Fruit fly (Drosophila melanogaster) whole organism, pupa: ENCODE results near the gene CG13126.

Experiments
- CG10348 ChIP-seq: fragments of 200-800 bp; sonication (Bioruptor generic); IDR thresholded peaks from 2 replicates; pipeline ENCODE4 v1.3.6; 2022; ENCODE audit warnings: missing biosample characterization, missing genetic modification characterization
- CG12605 ChIP-seq: fragments of 200-800 bp; sonication (Bioruptor generic); IDR thresholded peaks from 2 replicates; pipeline ENCODE4 v1.3.6; 2022; ENCODE audit warnings: missing biosample characterization, missing genetic modification characterization
- CG13204 ChIP-seq: fragments of 200-800 bp; sonication (Bioruptor generic); optimal IDR thresholded peaks from 2 replicates; lab custom pipeline; 2018; ENCODE audit warnings: missing biosample characterization, mild to moderate bottlenecking, missing genetic modification characterization, moderate library complexity
- CG14655 ChIP-seq: fragments of 200-800 bp; sonication (Bioruptor generic); optimal IDR thresholded peaks from 3 replicates; lab custom pipeline; 2017; ENCODE audit warnings: mild to moderate bottlenecking, missing biosample characterization, missing genetic modification reagents, missing genetic modification characterization
- CG15710 ChIP-seq: fragments of 200-800 bp; sonication (Bioruptor generic); optimal IDR thresholded peaks from 2 replicates; lab custom pipeline; 2018; ENCODE audit warnings: missing biosample characterization, mild to moderate bottlenecking, missing genetic modification characterization, moderate library complexity
- CG17806 ChIP-seq: fragments of 200-800 bp; sonication (Bioruptor generic); optimal IDR thresholded peaks from 2 replicates; lab custom pipeline; 2018; ENCODE audit warnings: missing biosample characterization, mild to moderate bottlenecking, missing genetic modification characterization, moderate library complexity
- CG32121 ChIP-seq: fragments of 200-800 bp; sonication (Bioruptor generic); IDR thresholded peaks from 2 replicates; pipeline ENCODE4 v1.3.6; 2022; ENCODE audit warnings: missing biosample characterization, missing genetic modification characterization
- CG34367 ChIP-seq: fragments of 200-800 bp; sonication (Bioruptor generic); optimal IDR thresholded peaks from 2 replicates; lab custom pipeline; 2018; ENCODE audit warnings: missing biosample characterization, mild to moderate bottlenecking, missing genetic modification characterization
- CG4496 ChIP-seq: fragments of 200-800 bp; sonication (Bioruptor generic); IDR thresholded peaks from 3 replicates; pipeline ENCODE4 v1.3.6; 2022; ENCODE audit warnings: missing biosample characterization, missing genetic modification characterization
- CG8159 ChIP-seq: fragments of 200-800 bp; sonication (Bioruptor generic); optimal IDR thresholded peaks from 3 replicates; lab custom pipeline; 2018; ENCODE audit warnings: missing biosample characterization, mild to moderate bottlenecking, missing genetic modification characterization, moderate library complexity
- CG8301 ChIP-seq: fragments of 200-800 bp; sonication (Bioruptor generic); optimal IDR thresholded peaks from 2 replicates; lab custom pipeline; 2018; ENCODE audit warnings: missing biosample characterization, mild to moderate bottlenecking, missing genetic modification characterization
- CG9948 ChIP-seq: fragments of 200-800 bp; sonication (Bioruptor generic); optimal IDR thresholded peaks from 2 replicates; lab custom pipeline; 2018; ENCODE audit warnings: missing biosample characterization, mild to moderate bottlenecking, missing genetic modification characterization, moderate library complexity
- D1 ChIP-seq: fragments of 200-800 bp; sonication (Bioruptor generic); optimal IDR thresholded peaks from 2 replicates; lab custom pipeline; 2018; ENCODE audit warnings: missing biosample characterization, mild to moderate bottlenecking, missing genetic modification characterization, moderate library complexity
- EcR ChIP-seq: fragments of 200-800 bp; sonication (Bioruptor generic); optimal IDR thresholded peaks from 3 replicates; lab custom pipeline; 2019; ENCODE audit warnings: missing biosample characterization, missing genetic modification characterization, mild to moderate bottlenecking, moderate library complexity, missing genetic modification reagents
- Ets98B ChIP-seq: fragments of 200-800 bp; sonication (Bioruptor generic); IDR thresholded peaks from 2 replicates; pipeline ENCODE4 v1.3.6; 2022; ENCODE audit warnings: missing biosample characterization, missing genetic modification characterization
- Pif1A ChIP-seq: fragments of 200-800 bp; sonication (Bioruptor generic); optimal IDR thresholded peaks from 3 replicates; lab custom pipeline; 2016; ENCODE audit warnings: missing biosample characterization, missing genetic modification characterization
- Pif1B ChIP-seq: fragments of 200-800 bp; sonication (Bioruptor generic); optimal IDR thresholded peaks from 3 replicates; lab custom pipeline; 2016; ENCODE audit warnings: missing biosample characterization, missing genetic modification characterization
- Snoo ChIP-seq: fragments of 200-800 bp; sonication (Bioruptor generic); optimal IDR thresholded peaks from 3 replicates; lab custom pipeline; 2017; ENCODE audit warnings: missing biosample characterization, mild to moderate bottlenecking, missing genetic modification characterization, inconsistent platforms
- fd96Ca ChIP-seq: fragments of 200-800 bp; sonication (Bioruptor generic); IDR thresholded peaks from 3 replicates; pipeline ENCODE4 v1.3.6; 2022; ENCODE audit warnings: missing biosample characterization, missing genetic modification characterization
- gl ChIP-seq: fragments of 200-800 bp; sonication (Bioruptor generic); optimal IDR thresholded peaks from 2 replicates; lab custom pipeline; 2018; ENCODE audit warnings: missing biosample characterization, mild to moderate bottlenecking, missing genetic modification characterization
- rn ChIP-seq: fragments of 200-800 bp; sonication (Bioruptor generic); IDR thresholded peaks from 2 replicates; pipeline ENCODE4 v1.3.6; 2022; ENCODE audit warnings: missing biosample characterization, missing genetic modification characterization

The CG13126 gene

dm6 chr2L:9924765-9925164 lies 29.2 kb downstream of the CG13126 start, which contains the start of the genes TbCMF46 and CG42366:
TbCMF46 (minus strand) TSS chr2L:9924865.
CG42366 (plus strand) TSS chr2L:9925161.
- no peak for TF ChIP-seq EcR (GFP tag; lab: Kevin White, UChicago)
- TF ChIP-seq CG10348 (GFP tag; lab: Robert Waterston, UW) = no peak
- no peak for TF ChIP-seq Pif1B (GFP tag; lab: Kevin White, UChicago)
- TF ChIP-seq CG12605 (GFP tag; lab: Robert Waterston, UW) = no peak
- no peak for TF ChIP-seq CG14655
- no peak for TF ChIP-seq CG13204 (GFP tag; lab: Kevin White, UChicago)
- no peak for TF ChIP-seq CG9948 (tag; lab: Kevin White, UChicago)
- no peak for TF ChIP-seq fd96Ca
- no peak for TF ChIP-seq gl (tag; lab: Kevin White, UChicago)
- no peak for TF ChIP-seq Snoo (tag; lab: Kevin White, UChicago)
- no peak for TF ChIP-seq Pif1A (GFP tag; lab: Kevin White, UChicago)
- TF ChIP-seq Ets98B (GFP tag; lab: Robert Waterston, UW) = no peak

dm6 chr2L:9921401-9921800 lies 32.6 kb downstream of the CG13126 start, which contains the start of gene CG4592:
CG4592 (plus strand) TSS chr2L:9921633.
- peak; percentile 87 for TF ChIP-seq CG4496
- peak; percentile 82; the same call in 2 of the 3 replicates for TF ChIP-seq fd96Ca
- peak; percentile 65 for TF ChIP-seq CG8159 (tag; lab: Kevin White, UChicago)
- TF ChIP-seq Pif1A (GFP tag; lab: Kevin White, UChicago) = peak; percentile 81
- no peak for TF ChIP-seq rn
- no peak for TF ChIP-seq CG14655
- peak; percentile 68 for TF ChIP-seq CG34367 (tag; lab: Kevin White, UChicago)
- TF ChIP-seq D1 (tag; lab: Kevin White, UChicago) = peak; percentile 2
- TF ChIP-seq CG17806 (tag; lab: Kevin White, UChicago) = no peak
- TF ChIP-seq CG12605 (GFP tag; lab: Robert Waterston, UW) = peak; percentile 66
- TF ChIP-seq Pif1B (GFP tag; lab: Kevin White, UChicago) = peak; percentile 77
- peak; percentile 54 for TF ChIP-seq CG9948 (tag; lab: Kevin White, UChicago)
- TF ChIP-seq Snoo (tag; lab: Kevin White, UChicago) = no peak
- peak; percentile 36 for TF ChIP-seq gl (tag; lab: Kevin White, UChicago)
- peak; percentile 82 for TF ChIP-seq CG32121 (GFP tag; lab: Robert Waterston, UW)
- TF ChIP-seq Ets98B (GFP tag; lab: Robert Waterston, UW) = peak; percentile 84
- TF ChIP-seq CG8301 (tag; lab: Kevin White, UChicago) = no peak

- no peak for TF ChIP-seq Ets98B (GFP tag; lab: Robert Waterston, UW)
- no peak for TF ChIP-seq CG13204 (GFP tag; lab: Kevin White, UChicago)
- TF ChIP-seq CG12605 (GFP tag; lab: Robert Waterston, UW) = no peak
- TF ChIP-seq Snoo (tag; lab: Kevin White, UChicago) = no peak
- TF ChIP-seq CG9948 (tag; lab: Kevin White, UChicago) = no peak
- no peak for TF ChIP-seq Pif1A (GFP tag; lab: Kevin White, UChicago)
- TF ChIP-seq CG8301 (tag; lab: Kevin White, UChicago) = no peak
- no peak for TF ChIP-seq Pif1B (GFP tag; lab: Kevin White, UChicago)
- no peak for TF ChIP-seq gl (tag; lab: Kevin White, UChicago)
Measured at dm6 chr2L:9919949-9920348, 34.0 kb downstream of the CG13126 start, which contains the start of gene CG4594. CG4594 (plus strand) TSS chr2L:9920160.

- TF ChIP-seq CG10348 (GFP tag; lab: Robert Waterston, UW) (no peak), CG9948 (tag; lab: Kevin White, UChicago) (no peak), EcR (GFP tag; lab: Kevin White, UChicago) (no peak), CG32121 (GFP tag; lab: Robert Waterston, UW) (no peak), CG13204 (GFP tag; lab: Kevin White, UChicago) (no peak), Ets98B (GFP tag; lab: Robert Waterston, UW) (no peak), Snoo (tag; lab: Kevin White, UChicago) (no peak), CG15710 (tag; lab: Kevin White, UChicago) (no peak), CG14655 (no peak), CG12605 (GFP tag; lab: Robert Waterston, UW) (no peak), Pif1A (GFP tag; lab: Kevin White, UChicago) (no peak), CG8159 (tag; lab: Kevin White, UChicago) (no peak), CG4496 (no peak), Pif1B (GFP tag; lab: Kevin White, UChicago) (no peak), D1 (tag; lab: Kevin White, UChicago) (no peak), rn (no peak), CG8301 (tag; lab: Kevin White, UChicago) (no peak)
Measured at dm6 chr2L:9919218-9919617, 34.8 kb downstream of the CG13126 start.

- TF ChIP-seq CG4496 (peak; percentile 39), rn (no peak), Ets98B (GFP tag; lab: Robert Waterston, UW) (peak; percentile 78), CG13204 (GFP tag; lab: Kevin White, UChicago) (peak; percentile 42), CG12605 (GFP tag; lab: Robert Waterston, UW) (peak; percentile 80), CG34367 (tag; lab: Kevin White, UChicago) (peak; percentile 2), CG17806 (tag; lab: Kevin White, UChicago) (peak; percentile 42), D1 (tag; lab: Kevin White, UChicago) (no peak), Snoo (tag; lab: Kevin White, UChicago) (peak; percentile 44), CG9948 (tag; lab: Kevin White, UChicago) (peak; percentile 58), Pif1A (GFP tag; lab: Kevin White, UChicago) (peak; percentile 82), CG8159 (tag; lab: Kevin White, UChicago) (peak; percentile 63), EcR (GFP tag; lab: Kevin White, UChicago) (peak; percentile 10), gl (tag; lab: Kevin White, UChicago) (peak; percentile 81), CG15710 (tag; lab: Kevin White, UChicago) (peak; percentile 55), fd96Ca (peak; percentile 43; the same call in 1 of the 3 replicates), CG8301 (tag; lab: Kevin White, UChicago) (peak; percentile 63), Pif1B (GFP tag; lab: Kevin White, UChicago) (peak; percentile 69), CG14655 (peak; percentile 78), CG32121 (GFP tag; lab: Robert Waterston, UW) (peak; percentile 76), CG10348 (GFP tag; lab: Robert Waterston, UW) (no peak)
Measured at dm6 chr2L:9918020-9918959, 35.7 kb downstream of the CG13126 start, which contains the start of the genes CG5885 and CG4598. CG5885 (minus strand) TSS chr2L:9918330. CG4598 (plus strand) TSS chr2L:9918618.
